Worm (Caenorhabditis elegans): Measurements from ENCODE around the gene dld-1.
A peak's percentile ranks its signal among the peaks of the same experiment; 100 is the strongest.

dld-1 gene

ce11 chrIV:14464065-14464567, at the start of gene dld-1:
TSS of gene dld-1 (plus strand) at chrIV:14464517.
- peak; percentile 61 for TF ChIP-seq zag-1 (tag; optimal IDR thresholded peaks at IDR 0.05)
- TF ChIP-seq lsy-2 (tag; optimal IDR thresholded peaks at IDR 0.05), result peak; percentile 89 to 97
- peak; percentile 69 for TF ChIP-seq ctbp-1 (GFP tag; IDR thresholded peaks at IDR 0.05)
- peak; percentile 60 for TF ChIP-seq nhr-48 (tag; optimal IDR thresholded peaks at IDR 0.05)
- TF ChIP-seq nhr-237 (tag; optimal IDR thresholded peaks at IDR 0.05), result no peak
- peak in 1 of 2 experiments; percentile 80 for TF ChIP-seq hif-1 (tag; optimal IDR thresholded peaks at IDR 0.05)
- TF ChIP-seq ceh-44 (GFP tag; IDR thresholded peaks at IDR 0.05), result 0 out of 2 replicates have a peak, but pooled peaks have one; percentile 12
- TF ChIP-seq attf-4 (tag; optimal IDR thresholded peaks at IDR 0.05), result no peak
- TF ChIP-seq F44E2.7 (GFP tag; IDR thresholded peaks at IDR 0.05), result no peak
- TF ChIP-seq nhr-11 (tag; optimal IDR thresholded peaks at IDR 0.05), result peak; percentile 90
- peak; percentile 94 for TF ChIP-seq hmg-1.1 (GFP tag; IDR thresholded peaks at IDR 0.05)
- TF ChIP-seq T20F7.1 (GFP tag; optimal IDR thresholded peaks at IDR 0.05), result peak; percentile 100
- TF ChIP-seq duxl-1 (tag; optimal IDR thresholded peaks at IDR 0.05; ENCODE audit: poor library complexity), result peak; percentile 88
- no peak for TF ChIP-seq ceh-28 (tag; optimal IDR thresholded peaks at IDR 0.05)
- TF ChIP-seq pha-4 (GFP tag; IDR thresholded peaks at IDR 0.05), result peak; percentile 82
- TF ChIP-seq pha-4 (tag; optimal IDR thresholded peaks at IDR 0.05), result peak; percentile 92
- 0 out of 2 replicates have a peak, but pooled peaks have one; percentile 23 for TF ChIP-seq Y105C5A.15 (GFP tag; IDR thresholded peaks at IDR 0.05)
- TF ChIP-seq F10B5.3 (tag; optimal IDR thresholded peaks at IDR 0.05), result peak; percentile 52
- no peak for TF ChIP-seq daf-8 (GFP tag; IDR thresholded peaks at IDR 0.05)
- no peak for TF ChIP-seq Y5F2A.4 (GFP tag; optimal IDR thresholded peaks at IDR 0.05)
- no peak for TF ChIP-seq tag-97 (GFP tag; IDR thresholded peaks at IDR 0.05)
- no peak for TF ChIP-seq tra-1 (GFP tag; IDR thresholded peaks at IDR 0.05)
- peak; percentile 99 for TF ChIP-seq aha-1 (tag)
- peak; percentile 46 for TF ChIP-seq F49E8.2 (tag; optimal IDR thresholded peaks at IDR 0.05; ENCODE audit: borderline replicate concordance)
- TF ChIP-seq nhr-102 (tag; optimal IDR thresholded peaks at IDR 0.05), result peak; percentile 84
- peak; percentile 96 for TF ChIP-seq ztf-7 (tag; optimal IDR thresholded peaks at IDR 0.05)
- TF ChIP-seq mdt-29 (GFP tag; IDR thresholded peaks at IDR 0.05), result 0 out of 2 replicates have a peak, but pooled peaks have one; percentile 53
- TF ChIP-seq unc-39 (tag; optimal IDR thresholded peaks at IDR 0.05), result no peak
- peak; percentile 88 for TF ChIP-seq ama-1 (optimal IDR thresholded peaks at IDR 0.05)
- TF ChIP-seq gei-8 (GFP tag; optimal IDR thresholded peaks at IDR 0.05), result no peak
- peak; percentile 99 for TF ChIP-seq fkh-10 (GFP tag; optimal IDR thresholded peaks at IDR 0.05)
- TF ChIP-seq nhr-42 (GFP tag; IDR thresholded peaks at IDR 0.05), result no peak
- TF ChIP-seq aly-2 (tag; optimal IDR thresholded peaks at IDR 0.05), result no peak
- TF ChIP-seq F26F4.8 (GFP tag; conservative IDR thresholded peaks at IDR 0.05), result no peak
- no peak for TF ChIP-seq ceh-32 (tag; optimal IDR thresholded peaks at IDR 0.05; ENCODE audit: poor library complexity)
- no peak for TF ChIP-seq fos-1 (tag; optimal IDR thresholded peaks at IDR 0.05)
- TF ChIP-seq dve-1 (tag; optimal IDR thresholded peaks at IDR 0.05; ENCODE audit: insufficient read depth), result peak; percentile 99
- TF ChIP-seq daf-16 (GFP tag; optimal IDR thresholded peaks at IDR 0.05), result peak in 1 of 2 experiments; percentile 10
- peak; percentile 79 for TF ChIP-seq daf-16 (tag; optimal IDR thresholded peaks at IDR 0.05)
- no peak for TF ChIP-seq nhr-10 (tag; optimal IDR thresholded peaks at IDR 0.05)
- TF ChIP-seq nhr-111 (GFP tag; optimal IDR thresholded peaks at IDR 0.05), result no peak
- TF ChIP-seq sdz-12 (GFP tag; optimal IDR thresholded peaks at IDR 0.05), result no peak
- TF ChIP-seq madf-9 (GFP tag; conservative IDR thresholded peaks at IDR 0.05), result peak; percentile 40; the same call in 1 of the 2 replicates
- TF ChIP-seq ztf-11 (tag; optimal IDR thresholded peaks at IDR 0.05), result no peak
- peak; percentile 75; the same call in 1 of the 2 replicates for TF ChIP-seq ceh-20 (GFP tag; IDR thresholded peaks at IDR 0.05)
- peak in 1 of 2 experiments; percentile 79 for TF ChIP-seq mdl-1 (tag; optimal IDR thresholded peaks at IDR 0.05)
- peak; percentile 86 for TF ChIP-seq rbr-2 (tag; optimal IDR thresholded peaks at IDR 0.05)
- TF ChIP-seq nhr-25 (tag; optimal IDR thresholded peaks at IDR 0.05; ENCODE audit: borderline replicate concordance, insufficient read depth), result peak; percentile 79
- peak; percentile 83 for TF ChIP-seq lin-38 (GFP tag; IDR thresholded peaks at IDR 0.05)
- TF ChIP-seq nhr-76 (tag; optimal IDR thresholded peaks at IDR 0.05), result peak; percentile 6
- TF ChIP-seq madf-5 (GFP tag; IDR thresholded peaks at IDR 0.05), result no peak
